Worm (Caenorhabditis elegans) whole organism, midembryonic: ENCODE measurements around the gene srg-36.

Experiments
- T22C8.4 ChIP-seq: fragments of 200-800 bp; sonication (Bioruptor generic); IDR thresholded peaks from 2 replicates; pipeline ENCODE4 v1.3.6; 2022; ENCODE audit warnings: missing genetic modification characterization, missing compliant biosample characterization
- cog-1 ChIP-seq: sonication (generic microtip); optimal IDR thresholded peaks from 2 replicates; lab custom pipeline; 2016; ENCODE audit warnings: missing genetic modification characterization, missing compliant biosample characterization
- flt-1 ChIP-seq: fragments of 200-800 bp; sonication (Bioruptor generic); IDR thresholded peaks from 2 replicates; pipeline ENCODE4 v1.3.6; 2022; ENCODE audit warnings: missing genetic modification characterization, missing compliant biosample characterization
- klf-2 ChIP-seq: fragments of 200-800 bp; sonication (Bioruptor generic); conservative IDR thresholded peaks from 2 replicates; pipeline ENCODE4 v1.3.6; 2022; ENCODE audit warnings: missing genetic modification reagents, missing genetic modification characterization, missing compliant biosample characterization
- med-1 ChIP-seq: sonication (generic microtip); optimal IDR thresholded peaks from 2 replicates; lab custom pipeline; 2017; ENCODE audit warnings: missing genetic modification characterization, mild to moderate bottlenecking, missing compliant biosample characterization, antibody characterized with exemption, missing genetic modification reagents; ENCODE audit not compliant: insufficient read depth
- ref-1 ChIP-seq: fragments of 200-800 bp; sonication (Bioruptor generic); conservative IDR thresholded peaks from 2 replicates; pipeline ENCODE4 v1.3.6; 2022; ENCODE audit warnings: missing genetic modification reagents, missing genetic modification characterization, missing compliant biosample characterization
- tab-1 ChIP-seq: fragments of 200-800 bp; sonication (Bioruptor generic); IDR thresholded peaks from 2 replicates; pipeline ENCODE4 v1.3.6; 2022; ENCODE audit warnings: missing genetic modification characterization, missing compliant biosample characterization
- ztf-23 ChIP-seq: fragments of 200-800 bp; sonication (Bioruptor generic); IDR thresholded peaks from 2 replicates; pipeline ENCODE4 v1.3.6; 2022; ENCODE audit warnings: missing genetic modification reagents, missing genetic modification characterization, missing compliant biosample characterization
- ztf-29 ChIP-seq: fragments of 200-800 bp; sonication (Bioruptor generic); IDR thresholded peaks from 2 replicates; pipeline ENCODE4 v1.3.6; 2022; ENCODE audit warnings: missing genetic modification reagents, missing genetic modification characterization, missing compliant biosample characterization

- no peak for TF ChIP-seq klf-2 (GFP tag; lab: Robert Waterston, UW)
- TF ChIP-seq ztf-23 (GFP tag; lab: Robert Waterston, UW) = no peak
- TF ChIP-seq ref-1 (GFP tag; lab: Robert Waterston, UW) = no peak
- no peak for TF ChIP-seq cog-1 (tag; lab: Kevin White, UChicago)
- no peak for TF ChIP-seq flt-1 (GFP tag; lab: Robert Waterston, UW)
- TF ChIP-seq tab-1 (GFP tag; lab: Robert Waterston, UW) = no peak
- no peak for TF ChIP-seq T22C8.4 (GFP tag; lab: Robert Waterston, UW)
- no peak for TF ChIP-seq med-1
- TF ChIP-seq ztf-29 = no peak
These were observed 7.3 kb upstream of the srg-36 start for ce11 chrX:14241531-14241930.
